Worm (Caenorhabditis elegans) whole organism, L4 larva: ENCODE data around the gene sec-24.1.
A peak's percentile ranks its signal among the peaks of the same experiment; 100 is the strongest.

ENCODE experiments used
- F10B5.3 ChIP-seq: sonication (generic microtip); optimal IDR thresholded peaks from 2 replicates; lab custom pipeline; 2016; ENCODE audit warnings: mild to moderate bottlenecking, missing genetic modification characterization, missing compliant biosample characterization
- T20F7.1 ChIP-seq: fragments of 200-800 bp; sonication (Bioruptor generic); optimal IDR thresholded peaks from 2 replicates; lab custom pipeline; 2018; ENCODE audit warnings: mild to moderate bottlenecking, missing genetic modification characterization, missing compliant biosample characterization
- Y5F2A.4 ChIP-seq: fragments of 200-800 bp; sonication (Bioruptor generic); optimal IDR thresholded peaks from 2 replicates; lab custom pipeline; 2018; ENCODE audit warnings: mild to moderate bottlenecking, missing genetic modification characterization, missing compliant biosample characterization
- aly-2 ChIP-seq: sonication (generic microtip); optimal IDR thresholded peaks from 2 replicates; lab custom pipeline; 2018; ENCODE audit warnings: missing biosample characterization, missing genetic modification characterization
- ama-1 ChIP-seq: fragments of 150-350 bp; optimal IDR thresholded peaks from 2 replicates; lab custom pipeline; 2014; ENCODE audit warnings: inconsistent platforms, mixed read lengths
- attf-4 ChIP-seq: sonication (generic microtip); optimal IDR thresholded peaks from 3 replicates; lab custom pipeline; 2017; ENCODE audit warnings: missing biosample characterization, missing genetic modification characterization
- ceh-20 ChIP-seq: fragments of 200-800 bp; sonication (Bioruptor generic); IDR thresholded peaks from 2 replicates; pipeline ENCODE4 v1.3.6; 2022; ENCODE audit warnings: missing genetic modification reagents, missing genetic modification characterization, missing compliant biosample characterization
- ceh-62 ChIP-seq: sonication (generic microtip); optimal IDR thresholded peaks from 2 replicates; lab custom pipeline; 2017; ENCODE audit warnings: missing biosample characterization, missing genetic modification characterization
- ces-1 ChIP-seq: fragments of 150-350 bp; sonication (generic microtip); optimal IDR thresholded peaks from 4 replicates; lab custom pipeline; 2014; ENCODE audit warnings: missing biosample characterization, missing genetic modification reagents, missing genetic modification characterization
- cey-2 ChIP-seq: sonication (generic microtip); optimal IDR thresholded peaks from 3 replicates; lab custom pipeline; 2017; ENCODE audit warnings: missing genetic modification characterization, mild to moderate bottlenecking, missing compliant biosample characterization, antibody characterized with exemption, borderline replicate concordance; ENCODE audit not compliant: insufficient read depth
- ctbp-1 ChIP-seq: fragments of 200-800 bp; sonication (Bioruptor generic); IDR thresholded peaks from 2 replicates; pipeline ENCODE4 v1.3.6; 2022; ENCODE audit warnings: missing genetic modification reagents, missing genetic modification characterization, missing compliant biosample characterization
- daf-16 ChIP-seq, 3 experiments: sonication (generic microtip); optimal IDR thresholded peaks; 2 replicates each; lab custom pipeline; 2016 to 2017; ENCODE audit warnings: missing genetic modification characterization in 3 of 3, missing genetic modification reagents in 3 of 3, mild to moderate bottlenecking in 2 of 3, missing compliant biosample characterization in 2 of 3, missing biosample characterization in 1 of 3, moderate library complexity in 1 of 3
- daf-19 ChIP-seq: fragments of 200-800 bp; sonication (Bioruptor generic); conservative IDR thresholded peaks from 2 replicates; pipeline ENCODE4 v1.3.6; 2022; ENCODE audit warnings: missing genetic modification characterization, missing compliant biosample characterization
- daf-8 ChIP-seq: fragments of 200-800 bp; sonication (Bioruptor generic); IDR thresholded peaks from 2 replicates; pipeline ENCODE4 v1.3.6; 2022; ENCODE audit warnings: missing genetic modification characterization, missing compliant biosample characterization
- dmd-6 ChIP-seq: fragments of 200-800 bp; sonication (Bioruptor generic); IDR thresholded peaks from 2 replicates; pipeline ENCODE4 v1.3.6; 2022; ENCODE audit warnings: missing genetic modification reagents, missing genetic modification characterization, missing compliant biosample characterization
- dmd-8 ChIP-seq: fragments of 200-800 bp; sonication (Bioruptor generic); IDR thresholded peaks from 2 replicates; pipeline ENCODE4 v1.3.6; 2022; ENCODE audit warnings: missing genetic modification characterization, missing compliant biosample characterization
- dmd-9 ChIP-seq: fragments of 200-800 bp; sonication (Bioruptor generic); IDR thresholded peaks from 2 replicates; pipeline ENCODE4 v1.3.6; 2022; ENCODE audit warnings: missing genetic modification reagents, missing genetic modification characterization, missing compliant biosample characterization
- dpl-1 ChIP-seq: fragments of 150-350 bp; optimal IDR thresholded peaks from 2 replicates; lab custom pipeline; 2014; ENCODE audit warnings: missing biosample characterization, missing genetic modification reagents, missing genetic modification characterization
- gei-8 ChIP-seq: fragments of 200-800 bp; sonication (Bioruptor generic); optimal IDR thresholded peaks from 2 replicates; lab custom pipeline; 2018; ENCODE audit warnings: mild to moderate bottlenecking, missing genetic modification characterization, missing compliant biosample characterization
- hif-1 ChIP-seq, 2 experiments: sonication (generic microtip); optimal IDR thresholded peaks; 2 replicates each; lab custom pipeline; 2016 to 2017; ENCODE audit warnings: missing compliant biosample characterization in 2 of 2, missing genetic modification characterization in 2 of 2, missing genetic modification reagents in 2 of 2, missing genotype in 2 of 2, mild to moderate bottlenecking in 1 of 2
- hlh-11 ChIP-seq: fragments of 200-800 bp; sonication (Bioruptor generic); optimal IDR thresholded peaks from 2 replicates; lab custom pipeline; 2018; ENCODE audit warnings: mild to moderate bottlenecking, missing genetic modification characterization, missing compliant biosample characterization
- hlh-30 ChIP-seq: sonication (generic microtip); optimal IDR thresholded peaks from 2 replicates; lab custom pipeline; 2017; ENCODE audit warnings: antibody characterized with exemption, mild to moderate bottlenecking, missing genetic modification characterization, missing compliant biosample characterization; ENCODE audit not compliant: insufficient read depth
- lin-13 ChIP-seq: fragments of 150-350 bp; optimal IDR thresholded peaks from 2 replicates; lab custom pipeline; 2014; ENCODE audit warnings: missing biosample characterization, missing genetic modification reagents, missing genetic modification characterization
- lin-29 ChIP-seq: fragments of 200-800 bp; sonication (Bioruptor generic); IDR thresholded peaks from 2 replicates; pipeline ENCODE4 v1.3.6; 2022; ENCODE audit warnings: missing genetic modification reagents, missing genetic modification characterization, missing compliant biosample characterization
- lir-3 ChIP-seq: sonication (generic microtip); optimal IDR thresholded peaks from 2 replicates; lab custom pipeline; 2016; ENCODE audit warnings: mild to moderate bottlenecking, missing genetic modification characterization, missing compliant biosample characterization
- lsy-2 ChIP-seq, 2 experiments: fragments of 150-350 bp in 1 of 2; sonication (generic microtip) in 1 of 2; optimal IDR thresholded peaks; 2 replicates each; lab custom pipeline; 2014 to 2017; ENCODE audit warnings: missing biosample characterization in 2 of 2, missing genetic modification characterization in 2 of 2
- madf-5 ChIP-seq, 2 experiments: fragments of 200-800 bp; sonication (Bioruptor generic); IDR thresholded peaks; 2 replicates each; pipeline ENCODE4 v1.3.6; 2022; ENCODE audit warnings: missing compliant biosample characterization in 2 of 2, missing genetic modification characterization in 2 of 2
- madf-9 ChIP-seq: fragments of 200-800 bp; sonication (Bioruptor generic); conservative IDR thresholded peaks from 2 replicates; pipeline ENCODE4 v1.3.6; 2022; ENCODE audit warnings: missing genetic modification reagents, missing genetic modification characterization, missing compliant biosample characterization
- mdl-1 ChIP-seq, 2 experiments: fragments of 150-350 bp in 1 of 2; sonication (generic microtip) in 1 of 2; optimal IDR thresholded peaks; 2 replicates each; lab custom pipeline; 2014 to 2017; ENCODE audit warnings: missing biosample characterization in 2 of 2, missing genetic modification characterization in 2 of 2
- mxl-2 ChIP-seq: fragments of 200-800 bp; sonication (Bioruptor generic); conservative IDR thresholded peaks from 2 replicates; pipeline ENCODE4 v1.3.6; 2022; ENCODE audit warnings: missing genetic modification reagents, missing genetic modification characterization, missing compliant biosample characterization
- nhr-11 ChIP-seq: fragments of 150-350 bp; optimal IDR thresholded peaks from 2 replicates; lab custom pipeline; 2014; ENCODE audit warnings: missing biosample characterization, missing genetic modification characterization
- nhr-25 ChIP-seq: sonication (generic microtip); optimal IDR thresholded peaks from 2 replicates; lab custom pipeline; 2017; ENCODE audit warnings: missing genetic modification characterization, mild to moderate bottlenecking, missing compliant biosample characterization, antibody characterized with exemption, moderate library complexity, borderline replicate concordance; ENCODE audit not compliant: insufficient read depth
- nhr-42 ChIP-seq: fragments of 200-800 bp; sonication (Bioruptor generic); IDR thresholded peaks from 2 replicates; pipeline ENCODE4 v1.3.6; 2022; ENCODE audit warnings: missing genetic modification characterization, missing compliant biosample characterization
- nhr-6 ChIP-seq: fragments of 150-350 bp; optimal IDR thresholded peaks from 2 replicates; lab custom pipeline; 2014; ENCODE audit warnings: missing biosample characterization, missing genetic modification characterization
- nhr-77 ChIP-seq: fragments of 150-350 bp; optimal IDR thresholded peaks from 2 replicates; lab custom pipeline; 2014; ENCODE audit warnings: missing biosample characterization, missing genetic modification characterization
- rbr-2 ChIP-seq: sonication (generic microtip); optimal IDR thresholded peaks from 2 replicates; lab custom pipeline; 2016; ENCODE audit warnings: missing genotype, missing genetic modification characterization, missing compliant biosample characterization
- saeg-2 ChIP-seq: fragments of 200-800 bp; sonication (Bioruptor generic); IDR thresholded peaks from 2 replicates; pipeline ENCODE4 v1.3.6; 2022; ENCODE audit warnings: missing genetic modification reagents, missing genetic modification characterization, missing compliant biosample characterization
- sdz-12 ChIP-seq: fragments of 200-800 bp; sonication (Bioruptor generic); optimal IDR thresholded peaks from 2 replicates; lab custom pipeline; 2018; ENCODE audit warnings: mild to moderate bottlenecking, missing genetic modification characterization, missing compliant biosample characterization
- set-16 ChIP-seq: fragments of 200-800 bp; sonication (Bioruptor generic); IDR thresholded peaks from 2 replicates; pipeline ENCODE4 v1.3.6; 2022; ENCODE audit warnings: missing genetic modification reagents, missing genetic modification characterization, missing compliant biosample characterization
- skn-1 ChIP-seq: fragments of 150-350 bp; optimal IDR thresholded peaks from 2 replicates; lab custom pipeline; 2014; ENCODE audit warnings: missing biosample characterization, missing genetic modification characterization
- snpc-1.2 ChIP-seq: fragments of 200-800 bp; sonication (Bioruptor generic); IDR thresholded peaks from 2 replicates; pipeline ENCODE4 v1.3.6; 2022; ENCODE audit warnings: missing genetic modification reagents, missing genetic modification characterization, missing compliant biosample characterization
- snpc-4 ChIP-seq: fragments of 150-350 bp; optimal IDR thresholded peaks from 2 replicates; lab custom pipeline; 2014; ENCODE audit warnings: missing biosample characterization, missing genetic modification characterization
- spr-1 ChIP-seq: sonication (generic microtip); optimal IDR thresholded peaks from 2 replicates; lab custom pipeline; 2016; ENCODE audit warnings: mild to moderate bottlenecking, missing genetic modification characterization, missing compliant biosample characterization
- tra-1 ChIP-seq: fragments of 200-800 bp; sonication (Bioruptor generic); IDR thresholded peaks from 2 replicates; pipeline ENCODE4 v1.3.6; 2022; ENCODE audit warnings: missing genetic modification reagents, missing genetic modification characterization, missing compliant biosample characterization
- unc-62 ChIP-seq, 3 experiments: fragments of 150-350 bp in 1 of 3; sonication (generic microtip); optimal IDR thresholded peaks in 2 of 3; peaks in 1 of 3; 1 replicate in 1 of 3; 2 replicates in 2 of 3; lab custom pipeline; 2014 to 2017; ENCODE audit warnings: missing biosample characterization in 3 of 3, missing genetic modification characterization in 3 of 3, missing genetic modification reagents in 3 of 3, missing genotype in 1 of 3
- vab-7 ChIP-seq: fragments of 200-800 bp; sonication (Bioruptor generic); IDR thresholded peaks from 2 replicates; pipeline ENCODE4 v1.3.6; 2022; ENCODE audit warnings: missing genetic modification reagents, missing genetic modification characterization, missing compliant biosample characterization
- zag-1 ChIP-seq: fragments of 150-350 bp; optimal IDR thresholded peaks from 2 replicates; lab custom pipeline; 2014; ENCODE audit warnings: missing biosample characterization, missing genetic modification characterization
- ztf-11 ChIP-seq: fragments of 150-350 bp; optimal IDR thresholded peaks from 2 replicates; lab custom pipeline; 2014; ENCODE audit warnings: missing biosample characterization, missing genetic modification characterization

sec-24.1 gene

ce11 chrIV:11593415-11594190 lies 27.6 kb upstream of the sec-24.1 start, which contains the start of gene F40F11.3 (continued):
- TF ChIP-seq lsy-2 (tag; optimal IDR thresholded peaks at IDR 0.05; lab: Kevin White, UChicago) (peak; percentile 78 to 91), daf-8 (GFP tag; lab: Robert Waterston, UW) (no peak), unc-62 (GFP tag; optimal IDR thresholded peaks at IDR 0.05 in 1 of 2; lab: Kevin White, UChicago) (peak in 1 of 2 experiments; percentile 99), unc-62 (tag; optimal IDR thresholded peaks at IDR 0.05; lab: Kevin White, UChicago) (no peak), snpc-4 (no peak), nhr-42 (GFP tag; lab: Robert Waterston, UW) (peak; percentile 64; the same call in 1 of the 2 replicates), gei-8 (peak; percentile 59), madf-5 (GFP tag; IDR thresholded peaks at IDR 0.05; lab: Robert Waterston, UW) (no peak), set-16 (GFP tag; lab: Robert Waterston, UW) (no peak), madf-9 (GFP tag; lab: Robert Waterston, UW) (no peak; the same call in 1 of the 2 replicates), nhr-11 (tag; lab: Kevin White, UChicago) (peak; percentile 73), nhr-77 (peak; percentile 17), cey-2 (tag; lab: Kevin White, UChicago) (no peak), ztf-11 (tag; lab: Kevin White, UChicago) (no peak), attf-4 (tag; lab: Kevin White, UChicago) (peak; percentile 38), hlh-30 (peak; percentile 94), ceh-62 (tag; lab: Kevin White, UChicago) (no peak), skn-1 (tag; lab: Kevin White, UChicago) (no peak), F10B5.3 (tag; lab: Kevin White, UChicago) (peak; percentile 58), Y5F2A.4 (GFP tag; lab: Kevin White, UChicago) (no peak), lir-3 (tag; lab: Kevin White, UChicago) (no peak), rbr-2 (peak; percentile 86), daf-16 (GFP tag; optimal IDR thresholded peaks at IDR 0.05; lab: Kevin White, UChicago) (peak; percentile 49 to 64), daf-16 (tag; optimal IDR thresholded peaks at IDR 0.05; lab: Kevin White, UChicago) (peak; percentile 78), sdz-12 (GFP tag; lab: Kevin White, UChicago) (no peak), snpc-1.2 (peak; percentile 24), dmd-9 (peak; percentile 33; the same call in 1 of the 2 replicates), ama-1 (no peak), daf-19 (GFP tag; lab: Robert Waterston, UW) (peak; percentile 62), tra-1 (GFP tag; lab: Robert Waterston, UW) (peak; percentile 72), ctbp-1 (GFP tag; lab: Robert Waterston, UW) (peak; percentile 74), hif-1 (tag; optimal IDR thresholded peaks at IDR 0.05; lab: Kevin White, UChicago) (peak; percentile 15 to 75), dpl-1 (GFP tag; lab: Kevin White, UChicago) (peak; percentile 57), aly-2 (tag; lab: Kevin White, UChicago) (no peak), lin-13 (GFP tag; lab: Kevin White, UChicago) (no peak), hlh-11 (peak; percentile 95), vab-7 (GFP tag; lab: Robert Waterston, UW) (no peak), zag-1 (no peak), spr-1 (tag; lab: Kevin White, UChicago) (peak; percentile 55), lin-29 (GFP tag; lab: Robert Waterston, UW) (no peak), dmd-8 (GFP tag; lab: Robert Waterston, UW) (peak; percentile 25; the same call in 1 of the 2 replicates), ces-1 (peak; percentile 56), saeg-2 (GFP tag; lab: Robert Waterston, UW) (no peak), mdl-1 (tag; optimal IDR thresholded peaks at IDR 0.05; lab: Kevin White, UChicago) (peak; percentile 36 to 85), dmd-6 (GFP tag; lab: Robert Waterston, UW) (peak; percentile 76), nhr-25 (peak; percentile 38), T20F7.1 (GFP tag; lab: Kevin White, UChicago) (peak; percentile 79), mxl-2 (no peak), ceh-20 (GFP tag; lab: Robert Waterston, UW) (peak; percentile 38; the same call in 1 of the 2 replicates), nhr-6 (tag; lab: Kevin White, UChicago) (peak; percentile 69)
